Worm (Caenorhabditis elegans) whole organism, dauer: ENCODE results near the gene mrps-18C.
"Not testable (repeated sequence)": the region's sequence is repeated elsewhere in the genome, so short reads cannot be mapped to it uniquely, and the experiment has no call there.

Experiments
- unc-62 ChIP-seq: sonication (generic microtip); optimal IDR thresholded peaks from 2 replicates; lab custom pipeline; 2017; ENCODE audit warnings: missing biosample characterization, missing genetic modification reagents, missing genetic modification characterization

The mrps-18C gene

DNA sequence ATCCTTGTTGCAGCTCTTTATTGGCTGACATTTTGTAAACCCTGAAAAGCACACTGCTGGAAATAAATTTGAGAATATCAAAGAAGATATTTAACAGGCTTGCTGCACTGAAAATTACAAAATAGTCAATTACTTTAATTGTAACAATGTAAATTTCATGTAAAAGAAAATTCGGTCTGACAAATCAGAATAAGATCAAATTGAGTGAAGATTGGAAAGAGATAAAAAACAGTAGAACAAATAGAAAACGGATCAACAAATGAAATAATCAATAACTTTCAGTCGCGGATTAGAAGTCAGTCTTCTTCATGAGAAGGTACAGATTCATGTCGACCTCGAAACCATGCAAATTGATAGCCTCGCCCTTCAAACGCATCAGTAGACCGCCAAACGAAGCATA lies 18.3 kb upstream of the mrps-18C start, which contains the start of gene rars-1:
rars-1 (minus strand) TSS at position 101 of the 400 bp plus-strand sequence.
- no peak for TF ChIP-seq unc-62

DNA sequence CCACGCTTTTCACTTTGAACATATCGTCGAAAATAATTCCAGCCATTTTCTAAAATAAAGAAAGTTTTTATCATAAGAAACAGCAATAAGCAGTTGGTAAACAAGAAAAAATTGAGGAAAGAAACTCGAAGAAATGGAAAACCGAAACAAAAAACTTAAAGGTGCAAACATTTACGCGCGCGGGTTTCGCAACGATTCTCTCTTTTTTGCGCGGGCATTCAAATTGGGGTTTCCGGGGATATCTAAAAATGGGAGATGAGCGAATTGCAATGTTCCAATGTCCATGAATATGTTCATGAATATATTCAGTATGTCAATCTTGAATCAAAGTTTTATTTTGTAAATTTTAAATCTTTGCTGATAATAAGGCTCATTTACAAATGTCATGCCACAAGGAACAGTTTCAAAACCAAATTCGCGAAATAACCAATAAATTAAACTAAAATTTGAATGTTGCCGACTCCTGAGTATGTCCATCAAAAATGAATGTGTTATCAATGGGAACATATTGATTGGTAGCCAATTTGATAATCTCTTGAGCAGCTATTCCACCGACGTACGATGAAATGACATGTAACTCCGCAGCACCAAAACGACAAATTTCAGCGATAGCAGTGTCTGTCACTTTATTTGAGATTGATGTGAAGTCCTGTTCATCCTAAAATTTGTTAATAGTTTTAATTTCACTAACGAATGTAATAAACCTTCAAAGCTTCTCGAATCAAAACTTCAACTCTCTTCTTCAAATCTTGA lies 17.2 kb upstream of the mrps-18C start, which contains the start of gene rpb-8:
rpb-8 (minus strand) TSS at position 49 of the 753 bp plus-strand sequence.
- no peak for TF ChIP-seq unc-62

DNA sequence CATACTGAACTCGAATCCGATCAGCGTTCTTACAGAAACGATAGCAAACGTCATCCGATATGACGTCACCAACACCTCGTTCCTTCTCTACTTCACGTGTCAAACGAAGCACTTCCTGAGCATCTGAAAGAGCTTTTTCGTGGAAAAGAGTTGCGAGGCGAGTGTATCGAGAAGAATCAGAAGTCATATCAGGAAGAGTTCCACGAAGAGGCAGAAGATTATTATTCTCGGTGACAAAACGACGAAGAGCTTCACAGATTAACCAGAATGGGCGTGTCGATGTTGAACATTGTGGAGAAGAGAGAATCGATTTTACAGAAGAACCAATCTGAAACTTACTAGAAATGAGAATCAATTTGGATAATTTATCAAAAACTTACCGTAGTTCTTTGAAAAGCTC lies 16.5 kb upstream of the mrps-18C start:
- no peak for TF ChIP-seq unc-62

DNA sequence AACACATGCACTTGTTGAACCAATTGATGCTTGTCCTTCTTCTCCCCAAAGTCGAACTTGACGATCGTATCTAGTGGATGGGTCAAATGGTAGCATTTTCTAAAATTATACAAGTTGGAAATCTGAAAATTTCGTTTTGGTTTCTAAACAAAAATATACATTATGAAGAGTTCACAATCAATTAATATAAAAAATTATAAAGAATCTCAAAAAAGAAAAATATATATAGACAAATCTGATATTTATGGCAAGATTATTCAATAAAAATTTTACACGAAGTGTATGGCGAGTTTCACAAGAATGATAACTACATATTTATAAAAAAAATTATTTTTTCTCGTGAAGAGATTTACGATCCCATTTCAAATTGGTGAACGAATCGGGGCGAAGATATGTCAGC lies 15.2 kb upstream of the mrps-18C start, which contains the start of gene ula-1:
ula-1 (minus strand) TSS at position 101 of the 400 bp plus-strand sequence.
- no peak for TF ChIP-seq unc-62

DNA sequence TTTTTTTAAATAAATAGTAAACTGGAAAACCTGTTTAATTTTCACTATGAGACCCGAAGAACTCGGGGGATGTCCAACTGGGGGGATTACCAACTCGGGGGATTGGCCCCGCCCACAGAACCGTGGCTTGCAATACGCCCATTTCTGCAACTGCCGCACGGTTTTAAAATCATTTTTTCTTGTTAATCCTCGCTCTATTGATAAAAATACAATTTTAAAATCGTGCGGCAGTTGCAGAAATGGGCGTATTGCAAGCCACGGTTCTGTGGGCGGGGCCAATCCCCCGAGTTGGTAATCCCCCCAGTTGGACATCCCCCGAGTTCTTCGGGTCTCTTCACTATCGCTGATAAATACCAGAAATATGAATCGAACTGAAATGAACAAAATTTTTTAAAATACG lies 13.4 kb upstream of the mrps-18C start, which contains the start of gene mmab-1:
mmab-1 (minus strand) TSS at position 95 of the 400 bp plus-strand sequence.
- TF ChIP-seq unc-62: not testable (repeated sequence)

DNA sequence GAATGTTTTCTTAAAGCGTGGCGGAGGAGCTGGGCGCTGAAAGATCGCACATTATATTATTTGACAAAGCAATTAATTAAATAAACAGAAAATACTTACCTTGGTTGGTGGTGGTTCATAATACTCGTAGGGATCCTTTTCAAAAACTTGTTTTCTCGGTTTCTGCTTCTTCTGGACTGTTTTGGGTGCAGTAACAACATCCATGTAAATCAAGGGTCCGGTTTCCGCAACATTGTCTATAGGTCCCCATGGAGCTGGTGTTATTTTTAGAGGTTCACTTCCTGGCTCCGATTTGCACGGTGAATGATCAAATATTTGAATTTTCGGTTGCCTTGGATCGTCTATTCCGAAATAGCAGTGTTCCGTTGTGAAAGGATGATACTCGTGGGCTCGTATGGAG lies 11.2 kb upstream of the mrps-18C start:
- no peak for TF ChIP-seq unc-62

DNA sequence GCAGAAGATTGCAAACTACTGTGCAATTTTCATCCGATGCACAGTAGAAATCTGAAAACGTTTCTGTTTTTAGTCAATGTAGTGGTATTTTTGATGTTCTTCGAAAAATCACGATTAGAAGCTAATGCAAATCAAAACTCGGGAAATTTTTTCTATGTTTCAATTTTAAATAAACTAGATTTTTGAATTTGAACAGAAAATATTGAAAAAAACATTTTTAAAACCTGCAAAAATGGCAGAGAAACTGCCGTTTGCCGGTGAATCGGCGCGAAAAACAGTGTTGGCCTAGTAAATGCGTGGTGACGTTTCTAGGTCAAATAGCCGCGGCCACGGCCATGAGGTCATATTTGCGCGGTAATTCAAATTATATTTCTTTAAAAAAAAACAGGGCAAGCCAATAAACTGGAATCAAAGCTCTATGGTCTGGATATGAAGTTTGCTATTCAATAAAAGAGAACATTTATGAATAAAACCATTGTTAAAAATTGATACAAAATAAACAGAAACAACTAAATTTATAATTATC lies 5.2 kb upstream of the mrps-18C start, which contains the start of gene set-2:
set-2 (minus strand) TSS at position 51 of the 526 bp plus-strand sequence.
- no peak for TF ChIP-seq unc-62

DNA sequence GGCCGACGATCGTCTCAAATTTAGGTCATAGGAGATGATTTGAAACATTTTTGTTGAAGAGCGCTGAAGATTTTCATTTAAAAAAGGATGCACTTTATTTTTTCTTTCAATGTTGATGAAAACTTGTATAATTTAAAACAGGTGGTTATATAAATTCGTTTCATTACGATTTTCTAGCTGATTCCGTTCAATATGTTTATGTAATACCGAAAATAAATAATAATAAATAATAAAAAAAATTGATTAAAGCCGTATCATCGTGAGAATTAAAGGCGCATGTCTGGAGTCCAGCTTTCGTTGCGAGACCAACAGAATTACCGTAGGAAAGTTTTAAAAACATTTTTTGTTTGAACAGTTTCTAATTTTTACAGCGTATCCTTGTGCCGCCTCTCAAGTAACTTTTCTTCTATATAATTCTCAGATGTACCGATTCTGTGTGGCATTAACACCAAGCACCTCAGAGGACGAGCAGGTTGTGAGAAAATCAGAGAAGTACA lies 3.1 kb upstream of the mrps-18C start, which contains the start of the genes C26E6.12 and eri-9:
C26E6.12 (minus strand) TSS at position 51 of the 497 bp plus-strand sequence.
eri-9 (plus strand) TSS at position 248 of the 497 bp plus-strand sequence.
- no peak for TF ChIP-seq unc-62

DNA sequence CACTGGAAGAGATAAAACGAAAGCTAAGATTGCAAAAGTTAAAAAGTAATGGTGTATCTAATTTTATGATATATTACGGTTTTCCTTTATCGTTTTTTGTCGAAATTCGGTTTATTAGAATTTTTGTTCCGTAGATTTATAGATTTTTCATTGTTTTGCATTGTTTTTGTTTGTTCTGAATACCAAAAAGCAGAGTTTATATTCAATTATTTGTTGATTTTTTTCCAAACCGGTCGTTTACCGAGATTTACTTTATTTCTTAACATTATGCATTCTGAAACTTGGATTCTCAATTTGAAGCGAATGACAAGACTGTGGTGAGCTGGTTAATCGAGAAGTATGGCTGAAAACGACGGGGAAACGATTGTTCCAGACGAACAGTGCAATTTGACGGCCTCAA lies 1.6 kb downstream of the mrps-18C start, which contains the start of gene fsn-1:
fsn-1 (plus strand) TSS at position 301 of the 400 bp plus-strand sequence.
- no peak for TF ChIP-seq unc-62

DNA sequence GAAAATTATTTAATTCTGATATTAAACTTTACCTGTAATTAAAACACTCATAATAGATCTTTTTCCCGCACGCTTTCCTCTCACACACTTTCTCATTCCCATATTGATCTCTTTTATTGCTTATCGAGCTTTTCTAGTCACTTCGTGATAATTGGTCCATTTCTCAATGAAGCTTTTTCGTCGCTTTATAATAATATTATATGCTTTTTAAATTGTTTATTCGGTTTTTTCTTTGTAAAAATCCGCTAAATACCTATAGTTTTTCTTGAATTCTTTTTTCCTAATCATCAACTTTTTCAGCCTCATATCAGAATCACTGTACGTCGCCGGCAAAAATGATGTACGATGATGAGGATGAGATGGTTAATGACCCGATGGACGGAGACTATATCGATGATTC lies 3.9 kb downstream of the mrps-18C start, which contains the start of gene rpb-2:
rpb-2 (plus strand) TSS at position 301 of the 400 bp plus-strand sequence.
- TF ChIP-seq unc-62: no peak

DNA sequence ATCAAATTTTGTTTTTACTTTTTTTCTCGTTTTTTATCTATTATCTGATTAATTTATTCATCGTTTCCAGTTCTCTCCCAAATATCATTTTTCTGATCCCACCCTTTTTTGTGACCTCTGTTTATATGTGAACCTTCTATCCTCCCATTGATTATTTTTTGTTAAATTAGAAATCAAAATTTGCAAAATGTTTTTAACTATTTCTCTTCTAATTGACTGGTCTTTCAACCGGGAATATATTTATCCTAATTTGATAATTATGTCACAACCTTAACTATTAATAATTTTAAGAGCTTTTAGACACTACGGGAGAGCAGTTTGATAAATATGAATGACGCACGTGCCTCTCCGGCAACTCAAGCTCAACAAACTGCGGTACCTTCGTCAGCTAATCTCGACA lies 8.8 kb downstream of the mrps-18C start, which contains the start of gene ntl-9:
ntl-9 (plus strand) TSS at position 301 of the 400 bp plus-strand sequence.
- TF ChIP-seq unc-62: no peak

DNA sequence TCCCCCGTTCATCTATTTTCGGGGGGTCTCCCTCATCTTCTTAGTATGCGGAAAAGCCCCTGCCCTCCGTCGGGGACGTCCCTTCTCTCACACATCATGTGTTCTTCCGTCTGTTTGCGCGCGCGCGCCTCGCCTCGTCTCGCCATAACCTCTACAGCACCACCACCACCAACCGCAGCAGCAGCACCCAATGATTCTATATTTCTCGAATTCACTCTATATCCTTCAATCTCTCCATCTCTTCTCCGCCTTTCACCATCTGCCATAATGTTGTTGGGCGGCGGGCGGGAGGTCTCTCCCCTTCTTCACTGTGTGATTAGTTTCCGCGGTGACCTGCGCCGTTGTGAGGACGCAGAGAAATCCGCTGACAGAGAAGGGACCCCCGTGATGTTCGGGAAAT lies 12.0 kb downstream of the mrps-18C start:
- TF ChIP-seq unc-62: no peak

DNA sequence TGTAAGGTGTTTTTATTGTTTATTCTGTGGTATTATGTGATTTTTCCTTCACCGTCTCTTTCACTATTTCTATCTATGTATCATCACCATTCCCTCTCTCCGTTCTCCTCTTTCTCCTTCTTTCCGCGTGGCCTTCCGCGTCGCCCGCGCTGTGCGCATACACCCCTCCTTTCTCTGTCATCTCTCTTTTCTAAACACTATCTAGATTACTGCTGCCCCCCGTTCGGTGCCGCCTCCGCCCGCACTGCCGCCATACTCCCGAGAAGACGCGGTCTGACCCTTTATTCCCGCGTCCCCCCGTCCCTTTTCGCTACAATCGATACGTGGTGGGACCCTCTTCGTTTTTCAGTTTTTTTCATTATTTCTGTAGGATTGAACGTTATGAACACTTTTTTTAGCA lies 13.3 kb downstream of the mrps-18C start:
- TF ChIP-seq unc-62: no peak

DNA sequence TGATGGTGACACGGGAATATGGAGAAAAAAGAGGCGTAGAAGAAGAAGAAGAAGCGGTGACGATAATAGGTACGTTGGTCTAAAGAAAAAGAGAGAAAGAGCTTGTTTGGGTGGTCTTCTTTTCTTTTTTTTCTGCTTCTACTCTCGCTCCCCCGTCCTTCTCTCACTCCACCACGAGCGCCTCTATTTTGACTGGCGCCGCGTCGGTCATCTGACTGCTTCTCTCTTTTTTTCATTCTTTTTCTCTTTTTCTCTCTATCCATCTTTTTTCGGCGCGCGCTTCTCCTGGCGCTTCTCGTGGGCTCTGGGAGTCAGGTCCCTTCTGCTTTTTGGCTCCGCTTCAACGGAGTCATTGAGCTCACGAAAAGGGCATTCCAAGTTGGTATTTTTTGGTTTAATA lies 15.0 kb downstream of the mrps-18C start:
- TF ChIP-seq unc-62: no peak

DNA sequence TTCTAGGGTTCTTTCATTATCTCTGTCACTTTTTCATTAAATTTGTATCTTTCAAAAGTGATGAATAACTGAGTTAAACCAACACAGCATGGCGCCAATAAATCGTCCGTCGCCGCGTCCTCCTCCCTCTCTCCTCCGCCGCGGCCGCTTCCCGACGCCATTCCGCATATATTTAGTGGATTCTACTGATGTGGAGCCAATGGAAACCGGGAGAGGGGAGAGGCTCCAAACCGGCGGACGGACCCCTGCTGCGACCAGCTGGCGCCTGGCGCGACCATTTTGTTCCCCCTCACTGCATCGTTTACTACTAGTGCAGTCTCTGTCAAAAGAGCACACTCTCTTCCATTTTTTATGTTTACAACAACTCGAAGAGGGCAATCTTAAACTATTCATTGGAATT lies 15.8 kb downstream of the mrps-18C start:
- no peak for TF ChIP-seq unc-62

DNA sequence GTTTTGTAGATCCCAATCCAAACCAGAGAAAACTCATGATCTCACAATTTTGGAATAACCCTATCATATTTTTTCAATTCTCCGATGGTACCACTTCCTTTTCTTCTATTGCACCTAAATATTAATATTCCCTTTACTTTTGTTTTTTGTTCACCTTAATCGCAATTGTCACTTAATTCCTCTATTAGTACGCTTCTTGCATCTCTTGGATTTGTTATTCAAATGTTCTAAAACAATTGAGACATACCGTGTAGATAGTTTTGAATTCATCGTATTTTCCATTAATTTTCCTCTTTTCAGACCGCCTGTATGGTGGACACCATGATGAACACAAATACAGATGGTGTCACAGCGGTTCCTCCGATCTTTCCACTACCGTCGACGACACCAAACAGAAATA lies 16.4 kb downstream of the mrps-18C start, which contains the start of gene flh-2:
flh-2 (plus strand) TSS at position 301 of the 400 bp plus-strand sequence.
- TF ChIP-seq unc-62: no peak

DNA sequence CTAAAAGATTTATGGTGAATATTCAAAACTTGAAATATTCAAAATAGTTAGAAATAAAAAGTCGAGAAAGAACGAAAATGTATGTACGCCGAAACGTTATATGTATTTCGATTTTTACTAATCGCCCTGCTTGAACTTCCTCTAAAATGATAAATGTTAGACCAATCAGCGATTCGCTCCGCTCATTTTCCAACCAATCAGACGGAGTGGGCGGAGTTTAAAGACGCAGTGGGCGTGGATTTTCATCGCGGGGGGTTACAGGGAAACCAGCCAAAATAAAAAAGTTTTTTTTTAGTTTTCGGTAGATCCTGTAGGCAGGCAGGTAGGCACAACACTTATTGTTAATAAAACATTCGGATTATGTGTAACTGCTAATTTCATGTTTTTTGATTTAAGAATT lies 17.6 kb downstream of the mrps-18C start:
- no peak for TF ChIP-seq unc-62
